Fruit fly (Drosophila melanogaster) whole organism, wandering third instar larva: ENCODE data around the gene CG10550.

Experiments used
- Abd-B ChIP-seq: fragments of >200 bp; optimal IDR thresholded peaks from 2 replicates; lab custom pipeline; 2017; ENCODE audit warnings: missing biosample characterization, missing genetic modification characterization
- CrebA ChIP-seq: fragments of 200-800 bp; sonication (Bioruptor generic); optimal IDR thresholded peaks from 2 replicates; lab custom pipeline; 2016; ENCODE audit warnings: missing biosample characterization, mild to moderate bottlenecking, missing genetic modification characterization, borderline replicate concordance
- Dfd ChIP-seq: fragments of >200 bp; optimal IDR thresholded peaks from 2 replicates; lab custom pipeline; 2017; ENCODE audit warnings: missing biosample characterization, missing genetic modification characterization
- HLH106 ChIP-seq: fragments of 200-800 bp; optimal IDR thresholded peaks from 3 replicates; lab custom pipeline; 2019; ENCODE audit warnings: missing biosample characterization, mild to moderate bottlenecking, missing genetic modification characterization, moderate library complexity
- Hnf4 ChIP-seq: fragments of 200-800 bp; sonication (Bioruptor generic); optimal IDR thresholded peaks from 2 replicates; lab custom pipeline; 2016; ENCODE audit warnings: missing biosample characterization, mild to moderate bottlenecking, missing genetic modification characterization
- Hr83 ChIP-seq: fragments of 200-300 bp; sonication (Bioruptor generic); optimal IDR thresholded peaks from 2 replicates; lab custom pipeline; 2016; ENCODE audit warnings: missing biosample characterization, mild to moderate bottlenecking, missing genetic modification characterization, moderate library complexity; ENCODE audit not compliant: poor library complexity, severe bottlenecking
- Jra ChIP-seq: sonication (Bioruptor generic); optimal IDR thresholded peaks from 2 replicates; lab custom pipeline; 2016; ENCODE audit warnings: missing biosample characterization, missing genetic modification characterization
- Mio ChIP-seq: sonication (Bioruptor generic); optimal IDR thresholded peaks from 2 replicates; lab custom pipeline; 2016; ENCODE audit warnings: missing biosample characterization, missing genetic modification characterization
- N ChIP-seq: fragments of >200 bp; optimal IDR thresholded peaks from 2 replicates; lab custom pipeline; 2018; ENCODE audit warnings: missing biosample characterization, missing external identifiers, missing genetic modification characterization
- OdsH ChIP-seq: fragments of 200-800 bp; sonication (Bioruptor generic); optimal IDR thresholded peaks from 2 replicates; lab custom pipeline; 2016; ENCODE audit warnings: missing biosample characterization, mild to moderate bottlenecking, missing genetic modification characterization
- Rel ChIP-seq, 2 experiments: fragments of 200-800 bp; sonication (Bioruptor generic) in 1 of 2; optimal IDR thresholded peaks; 2 replicates in 1 of 2; 3 replicates in 1 of 2; lab custom pipeline; 2016 to 2019; ENCODE audit warnings: mild to moderate bottlenecking in 2 of 2, missing biosample characterization in 2 of 2, missing genetic modification characterization in 2 of 2, moderate library complexity in 1 of 2
- Sp1 ChIP-seq: fragments of 200-800 bp; sonication (Bioruptor generic); optimal IDR thresholded peaks from 3 replicates; lab custom pipeline; 2019; ENCODE audit warnings: missing biosample characterization, mild to moderate bottlenecking, missing genetic modification characterization, moderate library complexity
- brk ChIP-seq: fragments of 200-800 bp; sonication (Bioruptor generic); optimal IDR thresholded peaks from 2 replicates; lab custom pipeline; 2016; ENCODE audit warnings: missing biosample characterization, mild to moderate bottlenecking, missing genetic modification characterization
- dl ChIP-seq, 2 experiments: fragments of 175-275, 200-275 bp in 1 of 2; fragments of 200-275 bp in 1 of 2; sonication (Bioruptor generic); optimal IDR thresholded peaks; lab custom pipeline; 2018; ENCODE audit warnings: mild to moderate bottlenecking in 2 of 2, missing biosample characterization in 2 of 2, missing genetic modification characterization in 2 of 2, moderate library complexity in 2 of 2; ENCODE audit not compliant: partially characterized antibody in 2 of 2, insufficient read depth in 1 of 2
- dmrt93B ChIP-seq: fragments of 200-800 bp; sonication (Bioruptor generic); optimal IDR thresholded peaks from 2 replicates; lab custom pipeline; 2018; ENCODE audit warnings: missing biosample characterization, mild to moderate bottlenecking, missing genetic modification characterization
- dsf ChIP-seq: sonication (Bioruptor generic); optimal IDR thresholded peaks from 2 replicates; lab custom pipeline; 2016; ENCODE audit warnings: missing biosample characterization, missing genetic modification characterization, borderline replicate concordance
- foxo ChIP-seq, 2 experiments: fragments of 200-800 bp; sonication (Bioruptor generic); optimal IDR thresholded peaks; 2 replicates in 1 of 2; 3 replicates in 1 of 2; lab custom pipeline; 2016 to 2017; ENCODE audit warnings: missing biosample characterization in 2 of 2, missing genetic modification characterization in 2 of 2
- fru ChIP-seq: fragments of 200-800 bp; sonication (Bioruptor generic); optimal IDR thresholded peaks from 3 replicates; lab custom pipeline; 2016; ENCODE audit warnings: missing biosample characterization, mild to moderate bottlenecking, missing genetic modification characterization
- lola ChIP-seq: fragments of >200 bp; optimal IDR thresholded peaks from 2 replicates; lab custom pipeline; 2017; ENCODE audit warnings: missing biosample characterization, missing genetic modification characterization
- pan ChIP-seq: fragments of >200 bp; optimal IDR thresholded peaks from 2 replicates; lab custom pipeline; 2017
- psq ChIP-seq: fragments of 200-800 bp; sonication (Bioruptor generic); optimal IDR thresholded peaks from 3 replicates; lab custom pipeline; 2017; ENCODE audit warnings: missing biosample characterization, mild to moderate bottlenecking, missing genetic modification characterization, moderate library complexity
- rgr ChIP-seq: fragments of 200-800 bp; sonication (Bioruptor generic); optimal IDR thresholded peaks from 3 replicates; lab custom pipeline; 2016; ENCODE audit warnings: missing biosample characterization, mild to moderate bottlenecking, missing genetic modification characterization
- sage ChIP-seq: fragments of 200-800 bp; sonication (Bioruptor generic); optimal IDR thresholded peaks from 2 replicates; lab custom pipeline; 2016; ENCODE audit warnings: missing biosample characterization, mild to moderate bottlenecking, missing genetic modification characterization
- sv ChIP-seq: fragments of 200-800 bp; sonication (Bioruptor generic); optimal IDR thresholded peaks from 3 replicates; lab custom pipeline; 2016; ENCODE audit warnings: missing biosample characterization, missing genetic modification characterization
- woc ChIP-seq: sonication (Bioruptor generic); optimal IDR thresholded peaks from 2 replicates; lab custom pipeline; 2016; ENCODE audit warnings: missing biosample characterization, mild to moderate bottlenecking, missing genetic modification characterization

The CG10550 gene

DNA sequence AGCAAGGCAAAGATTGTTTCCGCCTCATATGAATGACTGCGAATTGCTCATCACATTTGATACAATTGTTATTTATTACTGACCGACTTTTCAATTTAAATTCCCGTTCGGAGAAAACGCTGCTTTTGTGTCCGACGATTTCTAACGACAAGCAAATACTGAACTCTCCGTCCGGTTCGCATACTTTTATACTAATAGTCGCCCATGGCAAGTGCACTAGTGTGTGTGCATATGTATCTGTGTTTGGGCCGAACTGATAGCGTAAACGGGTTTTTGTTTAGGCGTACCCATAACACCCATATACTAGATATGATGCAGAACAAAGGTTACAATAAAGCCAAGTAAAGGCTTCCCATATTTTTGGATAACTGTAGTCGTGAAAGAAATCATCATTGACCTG, at the start of gene CG10550:
CG10550 (minus strand) TSS at position 164 of the 400 bp plus-strand sequence.
- no peak for TF ChIP-seq Sp1 (GFP tag; lab: Kevin White, UChicago)
- no peak for TF ChIP-seq Rel (GFP tag; optimal IDR thresholded peaks at IDR 0.05; lab: Kevin White, UChicago)
- TF ChIP-seq Rel (tag; optimal IDR thresholded peaks at IDR 0.05; lab: Kevin White, UChicago), result no peak
- peak; percentile 0 for TF ChIP-seq Hnf4 (GFP tag; lab: Kevin White, UChicago)
- no peak for TF ChIP-seq sv (GFP tag; lab: Kevin White, UChicago)
- no peak for TF ChIP-seq foxo (GFP tag; optimal IDR thresholded peaks at IDR 0.05; lab: Kevin White, UChicago)

DNA sequence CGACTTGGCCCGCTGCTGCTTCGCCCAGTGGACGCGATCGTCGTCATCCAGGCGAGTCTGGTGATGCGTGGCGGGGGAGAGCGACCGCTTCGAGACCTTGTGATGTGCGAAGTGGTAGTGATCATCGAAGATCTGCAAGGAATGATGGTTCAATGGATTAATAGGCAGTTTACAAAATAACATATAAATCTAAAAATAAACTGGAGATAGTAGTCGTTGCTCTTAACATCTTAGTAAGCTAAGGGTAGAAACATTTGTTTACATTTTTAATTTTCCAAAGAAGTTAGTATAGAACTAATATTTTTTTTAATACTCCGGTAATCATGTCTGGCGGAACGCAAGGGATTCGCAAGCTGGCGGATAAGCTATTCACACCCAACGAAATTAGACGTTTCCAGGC, 49.8 kb upstream of the CG10550 start, which contains the start of gene ND-49L:
ND-49L (plus strand) TSS at position 301 of the 400 bp plus-strand sequence.
- no peak for TF ChIP-seq Dfd
- TF ChIP-seq rgr (GFP tag; lab: Kevin White, UChicago), result no peak
- TF ChIP-seq Hnf4 (GFP tag; lab: Kevin White, UChicago), result no peak

DNA sequence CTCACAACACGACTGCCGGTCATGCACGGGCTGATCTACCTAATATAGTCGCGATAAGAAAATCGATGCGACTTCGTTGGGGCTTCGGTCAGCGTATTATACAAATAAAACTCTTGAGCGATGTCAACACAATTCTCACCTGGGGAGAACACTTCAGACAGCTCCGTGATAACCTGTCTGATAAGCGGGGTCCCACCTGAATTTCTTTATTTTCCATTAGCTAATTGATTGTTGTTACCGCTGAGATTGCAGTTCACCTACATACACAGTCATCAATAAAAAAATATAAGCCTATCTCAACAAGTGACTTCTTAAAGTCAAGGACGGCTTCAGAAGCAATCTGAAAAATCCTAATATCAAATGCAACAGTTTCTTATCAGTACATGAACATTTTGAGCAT, 38.7 kb upstream of the CG10550 start, which contains the start of gene tobi:
tobi (minus strand) TSS at position 23 of the 400 bp plus-strand sequence.
- TF ChIP-seq Mio (GFP tag; lab: Kevin White, UChicago) (no peak), HLH106 (tag; lab: Kevin White, UChicago) (no peak), woc (no peak), psq (GFP tag; lab: Kevin White, UChicago) (no peak)

DNA sequence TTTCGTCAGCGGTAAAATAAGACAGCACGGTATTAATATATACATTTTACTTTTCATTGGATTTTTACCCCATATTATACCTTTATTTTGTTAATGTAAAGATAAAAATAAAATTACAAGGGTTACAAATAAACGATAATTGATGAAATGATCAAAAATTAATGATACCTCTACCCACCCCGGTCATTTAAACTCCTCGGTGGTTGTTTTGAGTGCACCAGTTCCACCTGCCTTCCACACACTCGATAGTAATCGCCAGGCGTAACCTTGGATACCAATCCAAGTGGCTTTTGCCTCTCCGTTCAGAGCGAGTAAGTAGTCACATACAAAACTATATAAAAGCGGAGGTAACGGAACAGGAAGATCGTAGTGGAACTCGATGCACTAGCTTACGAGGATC, 31.8 kb upstream of the CG10550 start, which contains the start of gene rha:
rha (plus strand) TSS at position 301 of the 400 bp plus-strand sequence.
- TF ChIP-seq Hr83 (GFP tag; lab: Kevin White, UChicago), result no peak
- no peak for TF ChIP-seq Mio (GFP tag; lab: Kevin White, UChicago)
- TF ChIP-seq foxo (GFP tag; optimal IDR thresholded peaks at IDR 0.05; lab: Kevin White, UChicago), result no peak
- no peak for TF ChIP-seq Jra (GFP tag; lab: Kevin White, UChicago)
- TF ChIP-seq OdsH, result no peak
- TF ChIP-seq rgr (GFP tag; lab: Kevin White, UChicago), result no peak
- TF ChIP-seq fru (GFP tag; lab: Kevin White, UChicago), result no peak
- no peak for TF ChIP-seq dsf (GFP tag; lab: Kevin White, UChicago)
- TF ChIP-seq Sp1 (GFP tag; lab: Kevin White, UChicago), result no peak
- no peak for TF ChIP-seq pan (lab: Kevin White, UChicago)
- no peak for TF ChIP-seq Hnf4 (GFP tag; lab: Kevin White, UChicago)
- TF ChIP-seq brk (GFP tag; lab: Kevin White, UChicago), result no peak
- no peak for TF ChIP-seq N

DNA sequence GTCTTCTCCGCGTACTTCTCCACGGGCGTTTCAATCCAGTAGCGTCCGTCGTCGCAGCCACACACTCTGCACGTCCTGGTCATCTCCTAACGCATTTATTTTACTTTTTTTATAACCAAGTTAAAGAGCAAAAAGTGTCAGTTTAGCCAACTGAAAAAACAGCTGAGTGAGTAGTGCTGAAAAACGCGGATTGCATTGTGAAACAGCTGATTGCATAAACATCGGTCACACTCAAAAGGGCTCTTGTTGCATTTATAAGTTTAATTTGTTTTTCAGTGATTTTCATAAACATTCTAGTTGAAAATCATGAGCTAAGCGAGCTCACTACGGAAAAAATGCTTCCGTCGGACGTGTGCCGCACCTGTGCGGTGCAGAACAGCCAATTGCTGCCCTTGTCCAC, 26.9 kb upstream of the CG10550 start, which contains the start of the genes CG10669 and CG11902:
CG10669 (minus strand) TSS at position 179 of the 400 bp plus-strand sequence.
CG11902 (plus strand) TSS at position 193 of the 400 bp plus-strand sequence.
- TF ChIP-seq Abd-B (GFP tag; lab: Kevin White, UChicago), result no peak
- no peak for TF ChIP-seq dl (GFP tag; optimal IDR thresholded peaks at IDR 0.05; lab: Kevin White, UChicago; ENCODE audit: insufficient read depth in 1 of 2, partially characterized antibody in 2 of 2)
- TF ChIP-seq pan (lab: Kevin White, UChicago), result no peak
- no peak for TF ChIP-seq OdsH
- no peak for TF ChIP-seq N
- TF ChIP-seq brk (GFP tag; lab: Kevin White, UChicago), result no peak
- TF ChIP-seq Hr83 (GFP tag; lab: Kevin White, UChicago), result peak; percentile 18
- TF ChIP-seq, all 38 proteins: peak for 1

DNA sequence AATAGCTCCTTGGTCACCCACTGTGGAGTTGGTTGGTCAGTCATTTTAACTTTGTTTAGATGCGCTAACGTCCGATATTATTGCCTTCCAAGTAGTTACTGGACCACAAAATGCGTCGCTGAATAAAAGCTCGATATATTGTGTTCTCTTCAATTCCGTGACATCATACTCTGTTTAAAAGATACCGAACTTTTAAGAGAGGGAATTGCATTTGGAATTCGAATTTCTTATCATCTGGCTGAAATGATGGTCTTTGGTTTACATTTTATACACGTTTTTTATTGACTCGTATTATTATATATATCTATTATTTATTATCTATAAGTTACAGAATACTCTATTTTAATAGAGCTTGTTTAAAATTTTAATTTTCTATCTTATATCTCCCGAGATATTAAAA, 22.9 kb upstream of the CG10550 start, which contains the start of gene CHKov2:
CHKov2 (minus strand) TSS at position 101 of the 400 bp plus-strand sequence.
- TF ChIP-seq sage (GFP tag; lab: Kevin White, UChicago) (no peak), lola (GFP tag; lab: Kevin White, UChicago) (no peak), dsf (GFP tag; lab: Kevin White, UChicago) (no peak), HLH106 (tag; lab: Kevin White, UChicago) (no peak), Mio (GFP tag; lab: Kevin White, UChicago) (no peak), woc (no peak), Sp1 (GFP tag; lab: Kevin White, UChicago) (no peak), Hr83 (GFP tag; lab: Kevin White, UChicago) (no peak), dmrt93B (no peak), sv (GFP tag; lab: Kevin White, UChicago) (no peak), CrebA (GFP tag; lab: Kevin White, UChicago) (no peak)
- TF ChIP-seq, all 38 proteins: peak for 0
